Worm (Caenorhabditis elegans) whole organism, late embryonic: ENCODE data around the gene ZK1320.13.

Source experiments
- hlh-13 ChIP-seq: fragments of 200-800 bp; sonication (Bioruptor generic); optimal IDR thresholded peaks from 2 replicates; lab custom pipeline; 2018; ENCODE audit warnings: mild to moderate bottlenecking, missing genetic modification characterization, missing compliant biosample characterization
- mec-3 ChIP-seq: sonication (generic microtip); optimal IDR thresholded peaks from 2 replicates; lab custom pipeline; 2016; ENCODE audit warnings: borderline replicate concordance, missing genetic modification characterization, missing compliant biosample characterization
- pha-4 ChIP-seq: fragments of 150-350 bp; optimal IDR thresholded peaks from 2 replicates; lab custom pipeline; 2018; ENCODE audit warnings: missing biosample characterization, missing genetic modification reagents, missing genetic modification characterization
- tbx-2 ChIP-seq: sonication (generic microtip); optimal IDR thresholded peaks from 2 replicates; lab custom pipeline; 2016; ENCODE audit warnings: missing genetic modification characterization, missing compliant biosample characterization
- ttx-3 ChIP-seq: sonication (generic microtip); optimal IDR thresholded peaks from 2 replicates; lab custom pipeline; 2016; ENCODE audit warnings: missing genetic modification reagents, missing genetic modification characterization, missing compliant biosample characterization

DNA sequence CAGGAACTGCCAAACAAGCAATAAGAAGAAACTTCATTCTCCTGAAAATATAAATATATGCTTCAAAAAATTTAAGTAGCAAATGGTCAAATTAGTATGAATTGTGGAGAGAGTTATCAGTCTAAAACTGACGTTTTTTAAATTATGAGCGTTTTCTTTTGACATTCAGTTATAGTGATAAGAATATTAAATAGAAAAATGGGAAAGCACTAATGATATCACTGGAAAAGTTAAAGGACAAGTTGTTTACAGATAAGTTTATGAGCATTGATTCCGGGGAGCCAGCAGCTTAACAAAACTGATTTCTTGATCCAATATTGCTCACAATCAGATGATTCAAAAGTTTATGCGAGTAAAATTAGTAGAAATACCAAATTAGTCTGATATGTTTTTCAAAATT is 20.2 kb upstream of the ZK1320.13 start, which contains the start of gene ZK1320.3:
- TF ChIP-seq tbx-2: no peak
- no peak for TF ChIP-seq pha-4 (tag; lab: Kevin White, UChicago)
- no peak for TF ChIP-seq ttx-3 (tag; lab: Kevin White, UChicago)
- TF ChIP-seq mec-3 (tag; lab: Kevin White, UChicago): no peak
- no peak for TF ChIP-seq hlh-13 (GFP tag; lab: Kevin White, UChicago)
